Fruit fly (Drosophila melanogaster): ENCODE results near the gene unc-45.

Gene unc-45

dm6 chr3R:8029496-8030013 is 3.5 kb upstream of the unc-45 start, which contains the start of gene ImpE3 (continued):
- TF ChIP-seq Hr38 (GFP tag; optimal IDR thresholded peaks at IDR 0.05) (no peak), esn (GFP tag; optimal IDR thresholded peaks at IDR 0.05) (peak; percentile 84), Sox15 (GFP tag; optimal IDR thresholded peaks at IDR 0.05) (peak; percentile 29), CG7368 (GFP tag; optimal IDR thresholded peaks at IDR 0.05) (peak; percentile 23), CG6808 (GFP tag; optimal IDR thresholded peaks at IDR 0.05) (peak; percentile 37), CG3919 (GFP tag; optimal IDR thresholded peaks at IDR 0.05) (peak; percentile 57), CG1621 (tag; optimal IDR thresholded peaks at IDR 0.05) (no peak), CG11762 (GFP tag; optimal IDR thresholded peaks at IDR 0.05; ENCODE audit: insufficient read depth) (peak; percentile 33), CG6163 (GFP tag; IDR thresholded peaks at IDR 0.05) (0 out of 3 replicates have a peak, but pooled peaks have one; percentile 9), topi (GFP tag; optimal IDR thresholded peaks at IDR 0.05) (peak; percentile 79), salr (GFP tag; optimal IDR thresholded peaks at IDR 0.05) (no peak), Eip75B (GFP tag; optimal IDR thresholded peaks at IDR 0.05) (peak; percentile 50), net (GFP tag; optimal IDR thresholded peaks at IDR 0.05) (peak; percentile 30), Eip78C (GFP tag) (peak; percentile 87), Hr39 (GFP tag; optimal IDR thresholded peaks at IDR 0.05) (peak; percentile 51), Eip93F (GFP tag; optimal IDR thresholded peaks at IDR 0.05) (peak; percentile 86), achi (GFP tag; optimal IDR thresholded peaks at IDR 0.05) (peak; percentile 53), CG6792 (GFP tag; optimal IDR thresholded peaks at IDR 0.05) (peak; percentile 45), CG34406 (GFP tag; optimal IDR thresholded peaks at IDR 0.05) (peak; percentile 65), CG11294 (GFP tag; IDR thresholded peaks at IDR 0.05) (no peak), CG16779 (tag; optimal IDR thresholded peaks at IDR 0.05) (no peak), CG31627 (GFP tag; optimal IDR thresholded peaks at IDR 0.05) (peak; percentile 60), CG10669 (GFP tag; optimal IDR thresholded peaks at IDR 0.05) (peak; percentile 39)

- TF ChIP-seq Blimp-1 (GFP tag; optimal IDR thresholded peaks at IDR 0.05) (peak; percentile 65), svp (GFP tag) (peak; percentile 51), Eip78C (GFP tag) (peak; percentile 73), CG6163 (GFP tag; IDR thresholded peaks at IDR 0.05) (0 out of 3 replicates have a peak, but pooled peaks have one; percentile 21), Sox14 (GFP tag; optimal IDR thresholded peaks at IDR 0.05) (peak; percentile 59), Sox102F (GFP tag; optimal IDR thresholded peaks at IDR 0.05) (no peak), fkh (GFP tag; optimal IDR thresholded peaks at IDR 0.05) (peak; percentile 93), Lpt (GFP tag; optimal IDR thresholded peaks at IDR 0.05) (no peak)
Measured at dm6 chr3R:8030151-8030899, 2.8 kb upstream of the unc-45 start, which contains the start of the genes CG10903 and CG2747. TSS of gene CG10903 (plus strand) at chr3R:8030411. TSS of gene CG2747 (minus strand) at chr3R:8030790.

- peak; percentile 47 for TF ChIP-seq net (GFP tag; optimal IDR thresholded peaks at IDR 0.05)
- TF ChIP-seq CG16779 (tag; optimal IDR thresholded peaks at IDR 0.05) = no peak
- TF ChIP-seq CG10669 (GFP tag; optimal IDR thresholded peaks at IDR 0.05) = peak; percentile 61
- TF ChIP-seq CG6792 (GFP tag; optimal IDR thresholded peaks at IDR 0.05) = peak; percentile 61
- peak; percentile 92 for TF ChIP-seq eg (GFP tag; IDR thresholded peaks at IDR 0.05)
- TF ChIP-seq Lpt (GFP tag; optimal IDR thresholded peaks at IDR 0.05) = peak; percentile 39
- TF ChIP-seq fkh (GFP tag; optimal IDR thresholded peaks at IDR 0.05) = no peak
- peak; percentile 82 for TF ChIP-seq CG15336 (GFP tag; IDR thresholded peaks at IDR 0.05)
- TF ChIP-seq Eip78C (GFP tag) = peak; percentile 90
- TF ChIP-seq Smox (GFP tag; optimal IDR thresholded peaks at IDR 0.05) = peak; percentile 28
- TF ChIP-seq Eip93F (GFP tag; optimal IDR thresholded peaks at IDR 0.05) = no peak
- peak; percentile 49 for TF ChIP-seq Met (GFP tag; optimal IDR thresholded peaks at IDR 0.05)
- peak; percentile 89 for TF ChIP-seq svp (GFP tag)
- peak; percentile 38 for TF ChIP-seq Sox14 (GFP tag; optimal IDR thresholded peaks at IDR 0.05)
- TF ChIP-seq ss (GFP tag; optimal IDR thresholded peaks at IDR 0.05) = no peak
- peak; percentile 19 for TF ChIP-seq dsx (GFP tag; optimal IDR thresholded peaks at IDR 0.05; ENCODE audit: poor library complexity, severe bottlenecking)
- TF ChIP-seq Sox15 (GFP tag; optimal IDR thresholded peaks at IDR 0.05) = no peak
- peak; percentile 46 for TF ChIP-seq CG6808 (GFP tag; optimal IDR thresholded peaks at IDR 0.05)
- TF ChIP-seq fd59A (GFP tag; optimal IDR thresholded peaks at IDR 0.05) = no peak
- peak; percentile 50 for TF ChIP-seq CG8632 (GFP tag; optimal IDR thresholded peaks at IDR 0.05)
- no peak for TF ChIP-seq fd85E (GFP tag; optimal IDR thresholded peaks at IDR 0.05)
- peak; percentile 71 for TF ChIP-seq OdsH (GFP tag; optimal IDR thresholded peaks at IDR 0.05)
- TF ChIP-seq spab (GFP tag; optimal IDR thresholded peaks at IDR 0.05) = peak; percentile 21
- peak; percentile 90 for TF ChIP-seq CG6163 (GFP tag; IDR thresholded peaks at IDR 0.05)
- TF ChIP-seq CG31627 (GFP tag; optimal IDR thresholded peaks at IDR 0.05) = peak; percentile 48
- no peak for TF ChIP-seq CG6854 (GFP tag; optimal IDR thresholded peaks at IDR 0.05)
- peak; percentile 48 for TF ChIP-seq lz (GFP tag; optimal IDR thresholded peaks at IDR 0.05)
- peak; percentile 62 for TF ChIP-seq esn (GFP tag; optimal IDR thresholded peaks at IDR 0.05)
- no peak for TF ChIP-seq Hr38 (GFP tag; optimal IDR thresholded peaks at IDR 0.05)
- TF ChIP-seq CG1621 (tag; optimal IDR thresholded peaks at IDR 0.05) = no peak
- TF ChIP-seq CG4318 (GFP tag; optimal IDR thresholded peaks at IDR 0.05) = peak; percentile 71
- TF ChIP-seq salr (GFP tag; optimal IDR thresholded peaks at IDR 0.05) = peak in 1 of 2 experiments; percentile 46
Measured at dm6 chr3R:8037896-8038295, 4.8 kb downstream of the unc-45 start.

Measured in whole organism, prepupa.